Fruit fly (Drosophila melanogaster): Measurements from ENCODE around the gene Hsp22.

The Hsp22 gene

dm6 chr3L:9420054-9420818 lies 47.5 kb downstream of the Hsp22 start (continued):
- TF ChIP-seq CG4318 (GFP tag; optimal IDR thresholded peaks at IDR 0.05): peak; percentile 88
- TF ChIP-seq Eip78C (GFP tag): peak; percentile 99
- peak; percentile 94 for TF ChIP-seq CG10631 (GFP tag; optimal IDR thresholded peaks at IDR 0.05)
- TF ChIP-seq fd85E (GFP tag; optimal IDR thresholded peaks at IDR 0.05): peak; percentile 87
- peak; percentile 92 for TF ChIP-seq Sox15 (GFP tag; optimal IDR thresholded peaks at IDR 0.05)
- peak; percentile 95 for TF ChIP-seq CG1621 (tag; optimal IDR thresholded peaks at IDR 0.05)
- TF ChIP-seq cyc (GFP tag; optimal IDR thresholded peaks at IDR 0.05): peak; percentile 97
- TF ChIP-seq lz (GFP tag; optimal IDR thresholded peaks at IDR 0.05): peak; percentile 98
- TF ChIP-seq CG31627 (GFP tag; optimal IDR thresholded peaks at IDR 0.05): peak; percentile 97
- peak; percentile 98 for TF ChIP-seq Sox14 (GFP tag; optimal IDR thresholded peaks at IDR 0.05)
- peak; percentile 97 for TF ChIP-seq CG10669 (GFP tag; optimal IDR thresholded peaks at IDR 0.05)
- peak; percentile 93 to 96 for TF ChIP-seq ss (GFP tag; optimal IDR thresholded peaks at IDR 0.05)
- peak; percentile 98 for TF ChIP-seq Met (GFP tag; optimal IDR thresholded peaks at IDR 0.05)
- TF ChIP-seq dsx (GFP tag; optimal IDR thresholded peaks at IDR 0.05; ENCODE audit: poor library complexity, severe bottlenecking): peak; percentile 100
- TF ChIP-seq CG11762 (GFP tag; optimal IDR thresholded peaks at IDR 0.05; ENCODE audit: insufficient read depth): peak; percentile 95
- TF ChIP-seq CG8319 (GFP tag; optimal IDR thresholded peaks at IDR 0.05): peak; percentile 97
- peak; percentile 97 for TF ChIP-seq CG8632 (GFP tag; optimal IDR thresholded peaks at IDR 0.05)
- peak; percentile 98 for TF ChIP-seq eg (GFP tag; IDR thresholded peaks at IDR 0.05)
- TF ChIP-seq CG11902 (GFP tag; optimal IDR thresholded peaks at IDR 0.05): peak; percentile 95
- TF ChIP-seq CG6792 (GFP tag; optimal IDR thresholded peaks at IDR 0.05): peak; percentile 98
- TF ChIP-seq OdsH (GFP tag; optimal IDR thresholded peaks at IDR 0.05): peak; percentile 95
- peak; percentile 96 for TF ChIP-seq Hr39 (GFP tag; optimal IDR thresholded peaks at IDR 0.05)
- TF ChIP-seq Ets96B (tag; optimal IDR thresholded peaks at IDR 0.05): peak; percentile 97
- peak; percentile 96 for TF ChIP-seq acj6 (GFP tag; optimal IDR thresholded peaks at IDR 0.05)
- peak; percentile 98 for TF ChIP-seq CG15336 (GFP tag; IDR thresholded peaks at IDR 0.05)
- TF ChIP-seq Blimp-1 (GFP tag; optimal IDR thresholded peaks at IDR 0.05): peak; percentile 91

dm6 chr3L:9420819-9421130 lies 48.0 kb downstream of the Hsp22 start:
- no peak for TF ChIP-seq CG16779 (tag; optimal IDR thresholded peaks at IDR 0.05)
- TF ChIP-seq Gug (GFP tag; IDR thresholded peaks at IDR 0.05): no peak
- TF ChIP-seq CG7368 (GFP tag; optimal IDR thresholded peaks at IDR 0.05): no peak
- TF ChIP-seq ss (GFP tag; optimal IDR thresholded peaks at IDR 0.05): no peak
- no peak for TF ChIP-seq CG8632 (GFP tag; optimal IDR thresholded peaks at IDR 0.05)
- TF ChIP-seq CG6276 (GFP tag; optimal IDR thresholded peaks at IDR 0.05): no peak
- TF ChIP-seq Met (GFP tag; optimal IDR thresholded peaks at IDR 0.05): no peak
- TF ChIP-seq Hr38 (GFP tag; optimal IDR thresholded peaks at IDR 0.05): no peak
- TF ChIP-seq CG10631 (GFP tag; optimal IDR thresholded peaks at IDR 0.05): no peak
- no peak for TF ChIP-seq fkh (GFP tag; optimal IDR thresholded peaks at IDR 0.05)
- TF ChIP-seq dac (GFP tag; optimal IDR thresholded peaks at IDR 0.05): no peak
- no peak for TF ChIP-seq CG4318 (GFP tag; optimal IDR thresholded peaks at IDR 0.05)

- TF ChIP-seq ss (GFP tag; optimal IDR thresholded peaks at IDR 0.05): peak in 1 of 2 experiments; percentile 52
- TF ChIP-seq Hr39 (GFP tag; optimal IDR thresholded peaks at IDR 0.05): no peak
Measured at dm6 chr3L:9421621-9422020, 48.9 kb downstream of the Hsp22 start.

- TF ChIP-seq Lpt (GFP tag; optimal IDR thresholded peaks at IDR 0.05) (no peak), Eip78C (GFP tag) (peak; percentile 8)
Measured at dm6 chr3L:9422135-9422534, 49.4 kb downstream of the Hsp22 start.
